Worm (Caenorhabditis elegans): ENCODE results near the gene C06G3.3.

DNA sequence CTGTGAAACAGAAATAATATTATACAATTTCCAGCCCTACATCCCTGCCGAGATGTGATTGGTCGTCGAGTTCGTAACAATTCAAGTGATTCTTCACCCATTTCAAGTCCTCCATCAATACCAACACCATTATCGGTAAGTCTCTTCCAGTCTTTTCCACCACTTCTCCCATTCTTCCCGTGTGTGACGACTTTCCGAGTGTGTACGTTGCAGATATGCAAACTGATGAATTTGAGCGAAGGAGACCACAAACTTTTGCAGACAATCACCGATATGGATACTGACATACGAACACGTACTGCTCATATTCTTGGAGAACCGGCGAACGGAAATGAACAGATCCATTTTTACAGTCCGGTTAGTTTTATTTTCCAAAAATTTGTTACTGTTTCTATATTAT is 15.6 kb downstream of the C06G3.3 start:
- no peak for TF ChIP-seq pqm-1 (tag; optimal IDR thresholded peaks at IDR 0.05)
- TF ChIP-seq aly-2 (tag; optimal IDR thresholded peaks at IDR 0.05), result no peak
- no peak for TF ChIP-seq blmp-1 (tag; optimal IDR thresholded peaks at IDR 0.05)
- TF ChIP-seq lsy-2 (tag; optimal IDR thresholded peaks at IDR 0.05), result no peak
- TF ChIP-seq nhr-237 (tag; optimal IDR thresholded peaks at IDR 0.05), result no peak
- no peak for TF ChIP-seq nhr-20 (tag; optimal IDR thresholded peaks at IDR 0.05)
- no peak for TF ChIP-seq ceh-88 (GFP tag; IDR thresholded peaks at IDR 0.05)
- TF ChIP-seq unc-130 (tag; optimal IDR thresholded peaks at IDR 0.05), result no peak
- no peak for TF ChIP-seq tbx-2 (tag; optimal IDR thresholded peaks at IDR 0.05)
- no peak for TF ChIP-seq nhr-28 (tag; optimal IDR thresholded peaks at IDR 0.05)
- no peak for TF ChIP-seq nhr-76 (tag; optimal IDR thresholded peaks at IDR 0.05)
- no peak for TF ChIP-seq ama-1 (optimal IDR thresholded peaks at IDR 0.05)

Measured in whole organism, L1 larva.